Worm (Caenorhabditis elegans): ENCODE measurements around the gene unc-69.

unc-69 gene

DNA sequence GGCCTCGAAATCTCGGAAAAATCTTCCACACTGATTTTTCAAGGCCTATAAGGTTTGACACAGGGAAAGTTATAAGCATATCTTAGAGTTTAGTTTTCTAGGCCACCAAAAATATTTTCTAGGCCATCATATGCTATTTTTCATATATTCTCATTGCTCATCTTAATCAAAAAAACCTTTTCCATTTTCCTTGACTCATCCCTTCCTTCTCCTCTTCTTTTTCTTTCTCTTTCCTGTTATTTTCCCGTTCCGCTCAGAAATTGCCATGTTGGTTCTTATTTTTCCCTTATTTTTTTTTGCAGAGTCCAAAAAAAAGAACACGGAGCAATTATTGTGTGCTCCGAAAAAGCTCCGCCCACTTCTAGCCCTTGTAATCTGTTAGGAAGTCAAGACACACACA lies 45.9 kb downstream of the unc-69 start, which contains the start of gene tbc-8:
Gene tbc-8 (plus strand): TSS at position 301 of the 400 bp plus-strand sequence.
- no peak for TF ChIP-seq sptf-2 (GFP tag; optimal IDR thresholded peaks at IDR 0.05)
- no peak for TF ChIP-seq B0019.2 (GFP tag; conservative IDR thresholded peaks at IDR 0.05)
- TF ChIP-seq F33H1.4 (GFP tag; IDR thresholded peaks at IDR 0.05): no peak
- TF ChIP-seq let-607 (tag; optimal IDR thresholded peaks at IDR 0.05): no peak
- TF ChIP-seq nhr-120 (GFP tag; IDR thresholded peaks at IDR 0.05): no peak
- TF ChIP-seq hlh-12 (tag; optimal IDR thresholded peaks at IDR 0.05): no peak
- TF ChIP-seq zfh-2 (GFP tag; conservative IDR thresholded peaks at IDR 0.05): no peak
- TF ChIP-seq lin-35 (GFP tag; optimal IDR thresholded peaks at IDR 0.05): no peak
- TF ChIP-seq attf-3 (GFP tag; conservative IDR thresholded peaks at IDR 0.05): no peak
- TF ChIP-seq snpc-1.3 (tag; optimal IDR thresholded peaks at IDR 0.05; ENCODE audit: insufficient read depth): no peak
- TF ChIP-seq B0035.1 (tag; optimal IDR thresholded peaks at IDR 0.05): no peak
- TF ChIP-seq repo-1 (tag; optimal IDR thresholded peaks at IDR 0.05): no peak
- no peak for TF ChIP-seq hlh-26 (GFP tag; conservative IDR thresholded peaks at IDR 0.05)
- no peak for TF ChIP-seq ceh-27 (GFP tag; optimal IDR thresholded peaks at IDR 0.05)
- TF ChIP-seq efl-1 (GFP tag; optimal IDR thresholded peaks at IDR 0.05): no peak

DNA sequence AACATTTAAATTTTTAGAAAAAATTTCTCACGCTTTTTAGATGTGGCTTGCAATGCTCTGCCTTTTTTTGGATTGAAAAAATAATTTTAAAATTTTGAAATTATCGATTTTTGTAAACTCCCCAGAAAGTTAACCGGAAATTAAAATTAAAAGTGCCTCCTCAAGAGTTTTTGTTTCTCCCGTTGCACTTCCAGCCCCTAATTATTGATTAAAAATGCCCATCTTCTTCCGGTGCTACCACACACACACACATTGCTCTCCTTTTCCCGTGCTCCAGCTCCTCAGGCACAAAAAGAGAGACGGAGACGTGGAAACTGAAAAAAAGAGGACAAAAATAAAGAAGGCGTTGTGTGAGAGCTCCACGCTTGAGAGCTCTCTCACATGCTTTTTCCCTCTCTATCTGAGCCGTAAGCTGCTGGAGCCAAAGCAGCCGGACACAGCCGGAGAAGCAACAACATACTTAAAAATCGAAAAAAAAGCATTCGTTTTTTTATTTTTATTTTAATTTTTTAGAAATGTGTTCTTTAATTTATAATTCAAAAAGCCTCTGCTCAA lies 48.7 kb downstream of the unc-69 start:
- TF ChIP-seq ceh-27 (GFP tag; optimal IDR thresholded peaks at IDR 0.05) (peak; percentile 4), K12H6.12 (tag; optimal IDR thresholded peaks at IDR 0.05) (peak; percentile 44), hsf-1 (GFP tag; IDR thresholded peaks at IDR 0.05) (no peak)

All from whole organism, young adult.